Worm (Caenorhabditis elegans) whole organism, L4/young adult: ENCODE data around the gene srw-66.

Experiments used
- W03F9.2 ChIP-seq: fragments of 150-350 bp; optimal IDR thresholded peaks from 2 replicates; lab custom pipeline; 2014; ENCODE audit warnings: missing biosample characterization, missing genetic modification characterization
- dao-5 ChIP-seq: sonication (generic microtip); optimal IDR thresholded peaks from 2 replicates; lab custom pipeline; 2016; ENCODE audit warnings: missing genotype, missing genetic modification characterization, moderate library complexity, missing compliant biosample characterization
- him-1 ChIP-seq: sonication (generic microtip); optimal IDR thresholded peaks from 2 replicates; lab custom pipeline; 2016; ENCODE audit warnings: missing genotype, missing genetic modification reagents, missing genetic modification characterization, missing compliant biosample characterization

- TF ChIP-seq him-1 (tag; lab: Kevin White, UChicago): no peak
- no peak for TF ChIP-seq W03F9.2 (tag; lab: Kevin White, UChicago)
- no peak for TF ChIP-seq dao-5 (tag; lab: Kevin White, UChicago)
Measured at ce11 chrII:1234971-1235370, 36.7 kb downstream of the srw-66 start.
